Worm (Caenorhabditis elegans): ENCODE results near the gene best-16.

Gene best-16

DNA sequence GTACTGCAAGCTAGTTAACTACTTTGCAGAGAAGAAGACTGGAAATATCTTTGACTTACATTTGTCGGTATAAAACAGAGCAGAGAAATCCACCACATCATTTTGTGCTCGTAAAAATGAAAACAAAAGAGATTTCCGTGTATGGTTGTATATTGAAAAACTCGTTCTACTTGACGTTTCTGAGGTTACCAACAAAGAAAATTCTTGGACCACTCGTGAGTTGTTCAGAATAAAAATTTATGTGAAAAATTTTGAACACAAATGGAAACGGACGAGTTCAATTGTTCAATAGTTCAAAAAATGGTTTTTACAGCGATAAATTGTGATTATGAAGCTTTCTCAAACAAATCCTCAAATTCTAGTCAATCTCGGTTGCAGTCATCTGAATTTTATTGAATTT, 11.0 kb downstream of the best-16 start, which contains the start of gene clec-179:
Gene clec-179, minus strand, starts transcription at position 101 of the 400 bp plus-strand sequence.
- TF ChIP-seq mcd-1 (GFP tag; IDR thresholded peaks at IDR 0.05) (no peak), xnd-1 (tag; optimal IDR thresholded peaks at IDR 0.05) (no peak), cebp-2 (GFP tag; IDR thresholded peaks at IDR 0.05) (no peak)

DNA sequence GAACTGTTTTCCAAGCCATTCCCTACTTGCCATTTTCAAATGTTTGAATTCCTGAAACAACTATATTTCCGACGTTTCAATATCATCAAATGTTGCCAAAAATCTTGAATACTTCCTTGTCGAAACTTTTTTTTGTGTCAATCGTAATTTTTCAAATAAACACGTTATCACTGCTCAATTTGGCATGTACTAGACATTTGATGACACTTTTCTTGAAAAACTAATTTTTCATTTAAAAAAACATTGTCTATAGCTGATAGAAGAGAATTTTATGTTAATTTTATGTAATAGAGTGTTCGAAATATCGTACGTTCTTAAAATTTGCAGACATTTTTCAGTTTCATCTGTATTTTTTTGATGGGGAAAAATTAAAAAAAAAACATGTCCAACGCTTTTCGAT, 12.8 kb downstream of the best-16 start:
- TF ChIP-seq nhr-80 (tag; optimal IDR thresholded peaks at IDR 0.05) (peak; percentile 78), let-607 (tag; optimal IDR thresholded peaks at IDR 0.05) (peak; percentile 60 to 85), hlh-26 (GFP tag; conservative IDR thresholded peaks at IDR 0.05) (no peak), ztf-22 (GFP tag; optimal IDR thresholded peaks at IDR 0.05) (peak; percentile 47), unc-62 (GFP tag; optimal IDR thresholded peaks at IDR 0.05) (peak; percentile 75), pha-4 (tag; optimal IDR thresholded peaks at IDR 0.05) (peak; percentile 36), Y79H2A.3 (GFP tag; conservative IDR thresholded peaks at IDR 0.05) (no peak), Y53G8AR.9 (GFP tag; conservative IDR thresholded peaks at IDR 0.05) (no peak), xnd-1 (tag; optimal IDR thresholded peaks at IDR 0.05) (no peak)

ce11 chrIV:7180304-7180703, 15.3 kb downstream of the best-16 start, which contains the start of gene cest-10:
cest-10 (plus strand) TSS chrIV:7180557.
- TF ChIP-seq repo-1 (tag; optimal IDR thresholded peaks at IDR 0.05) (no peak), let-607 (tag; optimal IDR thresholded peaks at IDR 0.05) (peak in 1 of 2 experiments; percentile 67), gei-17 (GFP tag; optimal IDR thresholded peaks at IDR 0.05) (no peak), nhr-80 (tag; optimal IDR thresholded peaks at IDR 0.05) (peak; percentile 72), F10E7.11 (tag; optimal IDR thresholded peaks at IDR 0.05) (no peak), ccch-3 (GFP tag; optimal IDR thresholded peaks at IDR 0.05) (no peak), unc-62 (GFP tag; optimal IDR thresholded peaks at IDR 0.05) (peak; percentile 54), nfyb-1 (GFP tag; IDR thresholded peaks at IDR 0.05) (no peak), dpl-1 (GFP tag; optimal IDR thresholded peaks at IDR 0.05) (no peak)

DNA sequence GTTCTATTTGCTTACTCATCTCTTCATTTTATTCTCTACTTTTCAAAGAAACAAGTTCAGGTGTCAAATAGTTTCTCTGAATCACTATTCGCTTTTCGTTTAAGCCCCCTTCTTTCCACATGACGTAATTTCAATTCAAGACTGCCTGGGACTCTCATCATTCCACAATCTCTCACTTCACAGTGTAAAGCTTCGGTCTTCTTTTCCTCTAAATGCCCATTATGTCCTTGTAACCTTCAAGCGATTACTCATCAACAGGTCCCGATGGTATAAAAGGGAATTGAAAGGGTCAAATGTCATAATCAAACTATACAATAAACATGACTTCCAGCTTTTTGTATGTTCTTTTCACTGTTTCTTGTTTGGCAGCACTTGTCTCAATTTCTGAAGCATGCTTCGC, 16.7 kb downstream of the best-16 start, which contains the start of gene C42D4.3:
Gene C42D4.3, plus strand, starts transcription at position 298 of the 400 bp plus-strand sequence.
- no peak for TF ChIP-seq lsy-27 (tag; optimal IDR thresholded peaks at IDR 0.05; ENCODE audit: borderline replicate concordance, insufficient read depth)
- TF ChIP-seq lin-40 (tag; optimal IDR thresholded peaks at IDR 0.05), result no peak
- TF ChIP-seq ceh-91 (GFP tag; IDR thresholded peaks at IDR 0.05), result no peak
- no peak for TF ChIP-seq F23B12.7 (tag; optimal IDR thresholded peaks at IDR 0.05; ENCODE audit: insufficient read depth)
- no peak for TF ChIP-seq ceh-40 (GFP tag; IDR thresholded peaks at IDR 0.05)

ce11 chrIV:7176887-7177286, 18.7 kb downstream of the best-16 start, which contains the start of gene str-44:
str-44 (plus strand) TSS chrIV:7177187.
- TF ChIP-seq lag-1 (GFP tag; IDR thresholded peaks at IDR 0.05) (no peak), ztf-28 (GFP tag; IDR thresholded peaks at IDR 0.05) (no peak), K12H6.12 (tag; optimal IDR thresholded peaks at IDR 0.05) (no peak), ceh-27 (GFP tag; optimal IDR thresholded peaks at IDR 0.05) (no peak), unc-130 (GFP tag; optimal IDR thresholded peaks at IDR 0.05) (no peak), ceh-58 (GFP tag; IDR thresholded peaks at IDR 0.05) (no peak), ceh-100 (GFP tag; IDR thresholded peaks at IDR 0.05) (no peak), attf-5 (GFP tag; optimal IDR thresholded peaks at IDR 0.05) (no peak), sea-2 (GFP tag; IDR thresholded peaks at IDR 0.05) (no peak)

All from whole organism, young adult.